Fruit fly (Drosophila melanogaster) whole organism, wandering third instar larva: Measurements from ENCODE around the gene CG42264.

Source experiments
- Abd-B ChIP-seq: fragments of >200 bp; optimal IDR thresholded peaks from 2 replicates; lab custom pipeline; 2017; ENCODE audit warnings: missing biosample characterization, missing genetic modification characterization
- CG32264 ChIP-seq: fragments of 200-800 bp; sonication (Bioruptor generic); optimal IDR thresholded peaks from 2 replicates; lab custom pipeline; 2016; ENCODE audit warnings: missing biosample characterization, missing genetic modification characterization
- CG9705 ChIP-seq: fragments of 200-800 bp; sonication (Bioruptor generic); optimal IDR thresholded peaks from 2 replicates; lab custom pipeline; 2018; ENCODE audit warnings: missing biosample characterization, mild to moderate bottlenecking, missing genetic modification characterization
- CrebA ChIP-seq: fragments of 200-800 bp; sonication (Bioruptor generic); optimal IDR thresholded peaks from 2 replicates; lab custom pipeline; 2016; ENCODE audit warnings: missing biosample characterization, mild to moderate bottlenecking, missing genetic modification characterization, borderline replicate concordance
- Dfd ChIP-seq: fragments of >200 bp; optimal IDR thresholded peaks from 2 replicates; lab custom pipeline; 2017; ENCODE audit warnings: missing biosample characterization, missing genetic modification characterization
- Dif ChIP-seq: fragments of 200-275, 200-300 bp; sonication (Bioruptor generic); optimal IDR thresholded peaks from 2 replicates; lab custom pipeline; 2018; ENCODE audit warnings: missing biosample characterization, missing genetic modification characterization; ENCODE audit not compliant: partially characterized antibody
- GATAd ChIP-seq: sonication (Bioruptor generic); optimal IDR thresholded peaks from 2 replicates; lab custom pipeline; 2016; ENCODE audit warnings: missing biosample characterization, missing genetic modification characterization
- HLH106 ChIP-seq: fragments of 200-800 bp; optimal IDR thresholded peaks from 3 replicates; lab custom pipeline; 2019; ENCODE audit warnings: missing biosample characterization, mild to moderate bottlenecking, missing genetic modification characterization, moderate library complexity
- Hnf4 ChIP-seq: fragments of 200-800 bp; sonication (Bioruptor generic); optimal IDR thresholded peaks from 2 replicates; lab custom pipeline; 2016; ENCODE audit warnings: missing biosample characterization, mild to moderate bottlenecking, missing genetic modification characterization
- Hr78 ChIP-seq: fragments of >200 bp; optimal IDR thresholded peaks from 2 replicates; lab custom pipeline; 2017; ENCODE audit warnings: missing biosample characterization, missing genetic modification characterization
- Hr83 ChIP-seq: fragments of 200-300 bp; sonication (Bioruptor generic); optimal IDR thresholded peaks from 2 replicates; lab custom pipeline; 2016; ENCODE audit warnings: missing biosample characterization, mild to moderate bottlenecking, missing genetic modification characterization, moderate library complexity; ENCODE audit not compliant: poor library complexity, severe bottlenecking
- Jra ChIP-seq: sonication (Bioruptor generic); optimal IDR thresholded peaks from 2 replicates; lab custom pipeline; 2016; ENCODE audit warnings: missing biosample characterization, missing genetic modification characterization
- Mio ChIP-seq: sonication (Bioruptor generic); optimal IDR thresholded peaks from 2 replicates; lab custom pipeline; 2016; ENCODE audit warnings: missing biosample characterization, missing genetic modification characterization
- Myc ChIP-seq: fragments of >200 bp; optimal IDR thresholded peaks from 2 replicates; lab custom pipeline; 2017
- OdsH ChIP-seq: fragments of 200-800 bp; sonication (Bioruptor generic); optimal IDR thresholded peaks from 2 replicates; lab custom pipeline; 2016; ENCODE audit warnings: missing biosample characterization, mild to moderate bottlenecking, missing genetic modification characterization
- Rel ChIP-seq, 2 experiments: fragments of 200-800 bp; sonication (Bioruptor generic) in 1 of 2; optimal IDR thresholded peaks; 2 replicates in 1 of 2; 3 replicates in 1 of 2; lab custom pipeline; 2016 to 2019; ENCODE audit warnings: mild to moderate bottlenecking in 2 of 2, missing biosample characterization in 2 of 2, missing genetic modification characterization in 2 of 2, moderate library complexity in 1 of 2
- Sp1 ChIP-seq: fragments of 200-800 bp; sonication (Bioruptor generic); optimal IDR thresholded peaks from 3 replicates; lab custom pipeline; 2019; ENCODE audit warnings: missing biosample characterization, mild to moderate bottlenecking, missing genetic modification characterization, moderate library complexity
- br ChIP-seq: fragments of 200-800 bp; sonication (Bioruptor generic); optimal IDR thresholded peaks from 2 replicates; lab custom pipeline; 2016; ENCODE audit warnings: missing biosample characterization, missing genetic modification characterization
- brk ChIP-seq: fragments of 200-800 bp; sonication (Bioruptor generic); optimal IDR thresholded peaks from 2 replicates; lab custom pipeline; 2016; ENCODE audit warnings: missing biosample characterization, mild to moderate bottlenecking, missing genetic modification characterization
- dl ChIP-seq, 2 experiments: fragments of 175-275, 200-275 bp in 1 of 2; fragments of 200-275 bp in 1 of 2; sonication (Bioruptor generic); optimal IDR thresholded peaks; lab custom pipeline; 2018; ENCODE audit warnings: mild to moderate bottlenecking in 2 of 2, missing biosample characterization in 2 of 2, missing genetic modification characterization in 2 of 2, moderate library complexity in 2 of 2; ENCODE audit not compliant: partially characterized antibody in 2 of 2, insufficient read depth in 1 of 2
- dmrt93B ChIP-seq: fragments of 200-800 bp; sonication (Bioruptor generic); optimal IDR thresholded peaks from 2 replicates; lab custom pipeline; 2018; ENCODE audit warnings: missing biosample characterization, mild to moderate bottlenecking, missing genetic modification characterization
- dsf ChIP-seq: sonication (Bioruptor generic); optimal IDR thresholded peaks from 2 replicates; lab custom pipeline; 2016; ENCODE audit warnings: missing biosample characterization, missing genetic modification characterization, borderline replicate concordance
- ey ChIP-seq: fragments of 200-800 bp; sonication (Bioruptor generic); optimal IDR thresholded peaks from 2 replicates; lab custom pipeline; 2016; ENCODE audit warnings: missing biosample characterization, missing genetic modification characterization
- foxo ChIP-seq, 2 experiments: fragments of 200-800 bp; sonication (Bioruptor generic); optimal IDR thresholded peaks; 2 replicates in 1 of 2; 3 replicates in 1 of 2; lab custom pipeline; 2016 to 2017; ENCODE audit warnings: missing biosample characterization in 2 of 2, missing genetic modification characterization in 2 of 2
- fru ChIP-seq: fragments of 200-800 bp; sonication (Bioruptor generic); optimal IDR thresholded peaks from 3 replicates; lab custom pipeline; 2016; ENCODE audit warnings: missing biosample characterization, mild to moderate bottlenecking, missing genetic modification characterization
- h ChIP-seq: fragments of 200-800 bp; sonication (Bioruptor generic); optimal IDR thresholded peaks from 3 replicates; lab custom pipeline; 2016; ENCODE audit warnings: missing biosample characterization, mild to moderate bottlenecking, missing genetic modification characterization
- jim ChIP-seq: fragments of 175-275, 200-325 bp; sonication (Bioruptor generic); optimal IDR thresholded peaks from 2 replicates; lab custom pipeline; 2016; ENCODE audit warnings: missing biosample characterization, mild to moderate bottlenecking, missing genetic modification characterization
- lola ChIP-seq: fragments of >200 bp; optimal IDR thresholded peaks from 2 replicates; lab custom pipeline; 2017; ENCODE audit warnings: missing biosample characterization, missing genetic modification characterization
- pan ChIP-seq: fragments of >200 bp; optimal IDR thresholded peaks from 2 replicates; lab custom pipeline; 2017
- psq ChIP-seq: fragments of 200-800 bp; sonication (Bioruptor generic); optimal IDR thresholded peaks from 3 replicates; lab custom pipeline; 2017; ENCODE audit warnings: missing biosample characterization, mild to moderate bottlenecking, missing genetic modification characterization, moderate library complexity
- rgr ChIP-seq: fragments of 200-800 bp; sonication (Bioruptor generic); optimal IDR thresholded peaks from 3 replicates; lab custom pipeline; 2016; ENCODE audit warnings: missing biosample characterization, mild to moderate bottlenecking, missing genetic modification characterization
- sage ChIP-seq: fragments of 200-800 bp; sonication (Bioruptor generic); optimal IDR thresholded peaks from 2 replicates; lab custom pipeline; 2016; ENCODE audit warnings: missing biosample characterization, mild to moderate bottlenecking, missing genetic modification characterization
- sv ChIP-seq: fragments of 200-800 bp; sonication (Bioruptor generic); optimal IDR thresholded peaks from 3 replicates; lab custom pipeline; 2016; ENCODE audit warnings: missing biosample characterization, missing genetic modification characterization
- tai ChIP-seq: sonication (Bioruptor generic); optimal IDR thresholded peaks from 2 replicates; lab custom pipeline; 2016; ENCODE audit warnings: missing biosample characterization, missing genetic modification characterization
- usp ChIP-seq: fragments of >200 bp; optimal IDR thresholded peaks from 2 replicates; lab custom pipeline; 2017; ENCODE audit warnings: missing biosample characterization, missing genetic modification characterization
- woc ChIP-seq: sonication (Bioruptor generic); optimal IDR thresholded peaks from 2 replicates; lab custom pipeline; 2016; ENCODE audit warnings: missing biosample characterization, mild to moderate bottlenecking, missing genetic modification characterization

Gene CG42264

dm6 chrX:5754837-5755828, 21.3 kb downstream of the CG42264 start, which contains the start of the genes lin-52 and CG15771 (continued):
- peak; percentile 87 for TF ChIP-seq brk (GFP tag; lab: Kevin White, UChicago)
- no peak for TF ChIP-seq Abd-B (GFP tag; lab: Kevin White, UChicago)
- peak; percentile 37 for TF ChIP-seq dsf (GFP tag; lab: Kevin White, UChicago)
- TF ChIP-seq Mio (GFP tag; lab: Kevin White, UChicago), result peak; percentile 31
- TF ChIP-seq GATAd (GFP tag; lab: Kevin White, UChicago), result peak; percentile 58
- TF ChIP-seq sage (GFP tag; lab: Kevin White, UChicago), result peak; percentile 90
- TF ChIP-seq, all 38 proteins: peak for 28

DNA sequence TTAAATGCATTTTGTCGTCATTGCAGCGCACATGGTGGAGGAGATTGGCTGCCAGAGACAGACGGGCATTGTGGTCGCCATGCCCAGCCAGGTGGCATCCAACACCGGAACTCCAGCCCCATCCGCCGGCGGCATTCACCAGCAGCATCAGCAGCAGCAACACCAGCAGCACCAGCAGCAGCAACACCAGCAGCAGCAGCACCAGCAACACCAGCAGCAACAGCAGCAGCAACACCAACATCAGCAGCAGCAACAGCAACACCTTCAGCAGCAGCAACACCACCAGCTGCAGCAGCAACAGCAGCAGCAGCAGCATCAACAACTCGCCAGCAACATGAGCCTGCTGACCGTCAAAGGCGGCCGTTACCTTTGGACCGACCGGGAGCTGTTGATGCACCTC, 23.6 kb downstream of the CG42264 start:
- TF ChIP-seq Dfd (GFP tag; lab: Kevin White, UChicago) (peak; percentile 96), Hr78 (GFP tag; lab: Kevin White, UChicago) (no peak)

dm6 chrX:5751949-5752348, 24.5 kb downstream of the CG42264 start, which contains the start of gene CG15772:
CG15772 (plus strand) TSS chrX:5752249.
- TF ChIP-seq Hr83 (GFP tag; lab: Kevin White, UChicago) (no peak), sv (GFP tag; lab: Kevin White, UChicago) (no peak), foxo (GFP tag; optimal IDR thresholded peaks at IDR 0.05; lab: Kevin White, UChicago) (peak in 1 of 2 experiments; percentile 5), Dfd (GFP tag; lab: Kevin White, UChicago) (no peak), brk (GFP tag; lab: Kevin White, UChicago) (no peak), dmrt93B (GFP tag; lab: Kevin White, UChicago) (no peak), lola (no peak)
- TF ChIP-seq, all 38 proteins: peak for 1

DNA sequence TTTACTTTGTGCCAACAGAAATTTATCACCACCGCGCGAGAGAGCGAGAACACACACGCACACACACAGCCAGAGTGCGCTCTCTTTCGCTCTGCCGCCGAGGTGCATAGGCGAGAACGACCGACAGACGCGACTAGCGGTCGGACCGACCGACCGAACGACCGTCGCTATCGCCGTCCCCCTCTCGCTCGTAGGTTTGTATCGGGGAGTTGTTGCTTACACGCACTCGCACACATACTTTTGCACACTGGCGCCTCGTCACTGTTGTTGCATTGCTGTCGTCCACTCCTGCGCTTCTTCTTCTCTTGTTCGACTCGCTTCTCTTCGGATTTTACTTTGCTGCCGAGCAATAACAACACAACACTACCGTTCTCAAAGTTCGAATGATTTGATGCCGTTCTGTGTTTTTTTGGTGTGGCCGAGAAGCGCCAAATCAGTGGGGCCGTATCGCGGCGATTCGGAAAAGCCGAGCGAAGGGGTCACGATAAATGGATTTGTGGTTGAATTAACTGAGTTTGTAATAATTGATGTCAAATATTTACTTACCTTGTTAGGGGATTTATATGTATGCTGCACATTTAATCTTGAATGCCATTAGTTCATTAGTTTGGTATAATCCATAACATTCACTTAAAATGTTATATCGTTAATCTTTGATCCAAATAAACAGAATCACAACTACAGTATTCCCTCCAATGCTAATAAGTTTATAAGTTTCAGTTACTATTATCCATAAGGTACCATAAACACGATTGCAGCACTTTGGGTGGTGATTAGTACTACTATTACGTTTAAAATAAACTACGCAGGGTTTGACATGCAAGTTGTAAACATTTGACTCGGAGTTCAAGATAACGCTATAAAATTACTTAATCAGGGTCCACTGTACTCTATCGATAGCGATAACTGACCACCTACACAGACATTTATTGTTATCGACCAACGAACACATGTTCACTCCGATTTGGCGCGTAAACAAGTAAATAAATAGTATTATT, 29.3 kb downstream of the CG42264 start, which contains the start of the genes IntS6 and Rtel1:
TSS of gene IntS6 (minus strand) at position 391 of the 998 bp plus-strand sequence.
TSS of gene Rtel1 (plus strand) at position 884 of the 998 bp plus-strand sequence.
- TF ChIP-seq foxo (GFP tag; optimal IDR thresholded peaks at IDR 0.05; lab: Kevin White, UChicago), result peak; percentile 58 to 94
- peak; percentile 88 for TF ChIP-seq sage (GFP tag; lab: Kevin White, UChicago)
- TF ChIP-seq Rel (GFP tag; optimal IDR thresholded peaks at IDR 0.05; lab: Kevin White, UChicago), result no peak
- TF ChIP-seq Rel (tag; optimal IDR thresholded peaks at IDR 0.05; lab: Kevin White, UChicago), result peak; percentile 71
- no peak for TF ChIP-seq lola
- peak; percentile 42 for TF ChIP-seq Mio (GFP tag; lab: Kevin White, UChicago)
- TF ChIP-seq Jra (GFP tag; lab: Kevin White, UChicago), result peak; percentile 75
- TF ChIP-seq woc, result peak; percentile 95
- TF ChIP-seq dsf (GFP tag; lab: Kevin White, UChicago), result peak; percentile 56
- peak; percentile 83 for TF ChIP-seq sv (GFP tag; lab: Kevin White, UChicago)
- peak; percentile 94 for TF ChIP-seq CG9705 (GFP tag; lab: Kevin White, UChicago)
- TF ChIP-seq Myc (lab: Kevin White, UChicago), result no peak
- TF ChIP-seq ey (GFP tag; lab: Kevin White, UChicago), result peak; percentile 93
- peak; percentile 86 for TF ChIP-seq CG32264
- TF ChIP-seq br (GFP tag; lab: Kevin White, UChicago), result peak; percentile 87
- peak; percentile 88 for TF ChIP-seq rgr (GFP tag; lab: Kevin White, UChicago)
- TF ChIP-seq CrebA (GFP tag; lab: Kevin White, UChicago), result no peak
- TF ChIP-seq HLH106, result peak; percentile 95
- no peak for TF ChIP-seq Hr78 (GFP tag; lab: Kevin White, UChicago)
- peak; percentile 91 for TF ChIP-seq Sp1
- TF ChIP-seq h (GFP tag; lab: Kevin White, UChicago), result peak; percentile 92
- peak; percentile 82 for TF ChIP-seq psq (GFP tag; lab: Kevin White, UChicago)
- TF ChIP-seq Abd-B (GFP tag; lab: Kevin White, UChicago), result no peak
- peak; percentile 35 for TF ChIP-seq jim (GFP tag; lab: Kevin White, UChicago)
- peak; percentile 33 to 79 for TF ChIP-seq dl (GFP tag; optimal IDR thresholded peaks at IDR 0.05; lab: Kevin White, UChicago; ENCODE audit: insufficient read depth in 1 of 2, partially characterized antibody in 2 of 2)
- peak; percentile 91 for TF ChIP-seq fru (GFP tag; lab: Kevin White, UChicago)
- no peak for TF ChIP-seq pan (lab: Kevin White, UChicago)
- TF ChIP-seq Dif (GFP tag; lab: Kevin White, UChicago), result peak; percentile 71
- peak; percentile 88 for TF ChIP-seq Hnf4 (GFP tag; lab: Kevin White, UChicago)
- peak; percentile 75 for TF ChIP-seq Hr83 (GFP tag; lab: Kevin White, UChicago)
- TF ChIP-seq tai (GFP tag; lab: Kevin White, UChicago), result no peak
- TF ChIP-seq usp, result no peak
- TF ChIP-seq dmrt93B (GFP tag; lab: Kevin White, UChicago), result peak; percentile 82
- TF ChIP-seq GATAd (GFP tag; lab: Kevin White, UChicago), result peak; percentile 44
- peak; percentile 81 for TF ChIP-seq OdsH
- TF ChIP-seq brk (GFP tag; lab: Kevin White, UChicago), result peak; percentile 73
- TF ChIP-seq, all 38 proteins: peak for 27
